Fruit fly (Drosophila melanogaster): ENCODE results near the gene CG12523.

Gene CG12523

DNA sequence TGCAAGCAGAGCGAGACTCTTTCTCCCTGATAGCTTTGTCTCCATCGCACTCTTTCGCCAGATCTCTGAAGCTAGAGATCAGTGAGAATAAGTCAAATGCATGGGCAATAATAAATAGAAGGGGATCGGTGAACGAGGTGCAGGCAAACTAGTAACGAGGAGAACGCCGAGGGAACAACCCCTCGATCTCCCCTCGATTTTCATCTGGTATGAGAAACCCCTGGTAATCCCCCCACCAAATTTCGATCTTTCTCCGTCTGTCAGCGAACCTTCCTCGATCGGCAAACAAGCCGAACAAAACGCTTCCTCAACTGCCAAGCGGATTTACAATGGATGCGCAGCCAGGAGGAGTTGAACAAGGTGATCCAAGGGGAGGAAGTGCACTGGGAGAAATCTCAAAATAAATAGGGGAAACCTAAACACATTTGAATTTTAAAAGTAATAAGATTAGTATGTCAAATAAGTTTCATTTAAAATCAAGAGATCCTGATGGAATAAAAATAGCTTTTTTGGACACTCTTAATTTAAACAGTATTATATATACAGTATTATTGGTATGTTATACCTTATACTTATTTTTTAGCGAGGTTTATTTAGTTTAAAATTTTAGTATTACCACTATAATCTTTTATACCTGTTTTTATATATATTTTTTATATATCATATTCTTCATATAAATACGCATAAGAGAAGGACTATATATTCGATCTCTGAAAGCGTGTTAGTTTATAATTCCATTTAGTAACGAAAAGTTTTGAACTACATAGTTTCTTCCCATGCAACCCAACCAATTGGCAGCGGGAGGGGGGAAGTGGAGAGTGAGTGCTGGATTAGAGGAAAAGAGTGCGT is 9.1 kb upstream of the CG12523 start:
- TF ChIP-seq Hr39 (optimal IDR thresholded peaks at IDR 0.05) (no peak), CG2712 (tag; optimal IDR thresholded peaks at IDR 0.05) (peak; percentile 5), slbo (GFP tag; IDR thresholded peaks at IDR 0.05) (0 out of 2 replicates have a peak, but pooled peaks have one; percentile 17), oc (tag; optimal IDR thresholded peaks at IDR 0.05) (peak; percentile 1), crol (GFP tag; IDR thresholded peaks at IDR 0.05) (peak; percentile 80), sens (GFP tag) (peak; percentile 34), CG18476 (GFP tag; optimal IDR thresholded peaks at IDR 0.05) (peak; percentile 52), CG2199 (GFP tag; IDR thresholded peaks at IDR 0.05) (peak; percentile 59; the same call in 1 of the 3 replicates), HHEX (GFP tag; optimal IDR thresholded peaks at IDR 0.05) (no peak), CG1832 (GFP tag; optimal IDR thresholded peaks at IDR 0.05) (peak; percentile 36), Camta (GFP tag; optimal IDR thresholded peaks at IDR 0.05) (no peak), hth (optimal IDR thresholded peaks at IDR 0.05) (no peak), CG5953 (GFP tag; IDR thresholded peaks at IDR 0.05) (0 out of 2 replicates have a peak, but pooled peaks have one; percentile 10), Trl (optimal IDR thresholded peaks at IDR 0.05) (no peak), Trl (GFP tag; optimal IDR thresholded peaks at IDR 0.05) (no peak), jing (GFP tag; optimal IDR thresholded peaks at IDR 0.05) (no peak)

DNA sequence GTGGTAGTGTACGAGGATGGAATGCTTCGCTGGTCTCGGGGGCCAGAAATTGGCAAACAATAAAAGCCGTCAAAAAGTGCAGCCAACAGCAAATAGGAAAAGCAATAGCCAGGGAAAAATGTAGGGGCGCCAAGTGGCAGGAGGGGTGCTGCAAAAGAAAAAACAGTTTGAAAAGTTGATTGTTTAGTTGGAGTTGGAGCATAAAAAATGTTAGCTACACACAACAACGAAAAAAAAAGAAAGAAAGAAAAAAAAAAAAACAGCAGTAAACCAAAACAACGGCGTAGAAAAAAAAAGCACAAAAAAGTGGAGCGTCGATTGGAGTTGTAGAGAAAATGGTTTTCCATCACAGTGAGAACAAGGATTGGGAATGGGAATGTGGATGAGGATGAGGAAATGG is 8.4 kb upstream of the CG12523 start:
- no peak for TF ChIP-seq CG9215 (GFP tag; IDR thresholded peaks at IDR 0.05)
- no peak for TF ChIP-seq Dbx (GFP tag; IDR thresholded peaks at IDR 0.05)
- TF ChIP-seq Awh (GFP tag; IDR thresholded peaks at IDR 0.05) = no peak
- peak; percentile 37 for TF ChIP-seq Hr39 (optimal IDR thresholded peaks at IDR 0.05)
- TF ChIP-seq PHDP (tag; optimal IDR thresholded peaks at IDR 0.05) = no peak
- no peak for TF ChIP-seq kay (GFP tag; optimal IDR thresholded peaks at IDR 0.05)
- no peak for TF ChIP-seq Hr51 (GFP tag; optimal IDR thresholded peaks at IDR 0.05)
- no peak for TF ChIP-seq D19B (GFP tag; optimal IDR thresholded peaks at IDR 0.05)
- no peak for TF ChIP-seq CG8281 (tag; optimal IDR thresholded peaks at IDR 0.05)
- no peak for TF ChIP-seq CG2712 (tag; optimal IDR thresholded peaks at IDR 0.05)
- TF ChIP-seq Drgx (GFP tag; IDR thresholded peaks at IDR 0.05) = 0 out of 2 replicates have a peak, but pooled peaks have one; percentile 40

DNA sequence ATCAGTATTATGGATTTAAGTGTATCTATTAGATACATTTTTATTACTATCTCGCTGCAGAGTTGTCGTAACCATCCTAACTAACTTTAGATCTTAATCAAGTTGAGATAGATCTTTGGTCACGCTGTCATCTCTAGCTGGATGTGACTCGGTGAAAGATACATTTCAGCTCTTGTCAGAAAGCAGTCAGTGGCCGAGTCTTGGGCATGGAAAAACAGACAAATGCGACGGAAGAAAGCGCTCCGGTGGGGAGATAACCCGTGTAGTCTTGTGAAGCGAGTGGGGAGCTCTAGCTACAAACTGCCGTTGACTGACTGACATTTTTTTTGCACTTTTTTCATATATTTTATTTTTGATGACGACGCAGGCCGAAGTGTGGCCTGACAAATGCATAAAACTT is 7.7 kb upstream of the CG12523 start:
- TF ChIP-seq CG18011 (GFP tag; optimal IDR thresholded peaks at IDR 0.05) (peak; percentile 70), ken (GFP tag; IDR thresholded peaks at IDR 0.05) (0 out of 3 replicates have a peak, but pooled peaks have one; percentile 19), Sry-δ (GFP tag; optimal IDR thresholded peaks at IDR 0.05) (peak; percentile 13), fd3F (GFP tag; optimal IDR thresholded peaks at IDR 0.05) (no peak), grn (GFP tag; optimal IDR thresholded peaks at IDR 0.05) (peak; percentile 4), ci (GFP tag; IDR thresholded peaks at IDR 0.05) (0 out of 3 replicates have a peak, but pooled peaks have one; percentile 14), Med (GFP tag) (peak; percentile 20), Camta (GFP tag; optimal IDR thresholded peaks at IDR 0.05) (no peak), CG3726 (GFP tag; IDR thresholded peaks at IDR 0.05) (0 out of 3 replicates have a peak, but pooled peaks have one; percentile 34)

DNA sequence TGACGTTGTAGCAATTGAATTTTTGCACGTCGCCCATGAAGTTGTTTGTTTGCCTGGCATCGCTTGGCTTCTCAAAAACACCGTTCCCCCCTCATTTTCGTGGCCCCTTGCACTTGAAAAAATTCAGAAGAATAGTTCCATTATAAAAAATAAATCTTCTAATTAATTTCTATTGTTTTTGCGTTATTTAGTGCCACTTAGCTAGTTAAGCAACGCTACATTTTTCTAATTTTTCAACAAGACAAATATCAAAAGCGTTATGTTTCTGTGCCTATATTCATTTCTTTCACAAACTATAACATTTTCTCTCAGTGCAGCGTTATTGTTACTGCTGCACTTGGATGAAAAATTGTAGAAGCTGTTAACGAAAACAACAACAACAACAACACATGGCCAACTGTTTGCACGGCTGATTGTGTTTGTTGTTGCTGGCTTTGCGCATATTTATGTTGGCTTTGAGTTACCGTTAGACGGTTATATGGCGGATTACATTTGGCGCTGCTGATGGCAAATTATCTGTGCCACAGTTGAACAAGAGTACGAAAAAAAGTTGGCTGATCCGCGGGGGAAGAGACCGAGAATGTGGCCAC is 7.0 kb upstream of the CG12523 start:
- peak in 1 of 2 experiments; percentile 30 for TF ChIP-seq Hr51 (GFP tag; optimal IDR thresholded peaks at IDR 0.05)
- peak; percentile 32 for TF ChIP-seq CG2712 (tag; optimal IDR thresholded peaks at IDR 0.05)
- TF ChIP-seq ftz-f1 (GFP tag; optimal IDR thresholded peaks at IDR 0.05) = no peak
- TF ChIP-seq ac (GFP tag; optimal IDR thresholded peaks at IDR 0.05) = no peak
- TF ChIP-seq danr (GFP tag; IDR thresholded peaks at IDR 0.05) = no peak
- TF ChIP-seq sens (GFP tag) = peak; percentile 43
- TF ChIP-seq CG11504 (tag; optimal IDR thresholded peaks at IDR 0.05) = peak; percentile 37
- peak; percentile 5; the same call in 1 of the 2 replicates for TF ChIP-seq CG4360 (GFP tag; IDR thresholded peaks at IDR 0.05)
- 0 out of 2 replicates have a peak, but pooled peaks have one; percentile 26 for TF ChIP-seq CG4730 (GFP tag; IDR thresholded peaks at IDR 0.05)
- TF ChIP-seq CG3838 (GFP tag; optimal IDR thresholded peaks at IDR 0.05) = no peak
- peak; percentile 15 for TF ChIP-seq CG4424 (GFP tag; optimal IDR thresholded peaks at IDR 0.05)
- peak; percentile 4 for TF ChIP-seq lbe (GFP tag; optimal IDR thresholded peaks at IDR 0.05)
- TF ChIP-seq phol (tag; optimal IDR thresholded peaks at IDR 0.05) = peak; percentile 17
- TF ChIP-seq Ssrp (tag; optimal IDR thresholded peaks at IDR 0.05) = peak; percentile 18
- TF ChIP-seq az2 (GFP tag; optimal IDR thresholded peaks at IDR 0.05) = peak; percentile 12
- peak in 1 of 2 experiments; percentile 31 for TF ChIP-seq eve (GFP tag; optimal IDR thresholded peaks at IDR 0.05)
